Worm (Caenorhabditis elegans): ENCODE results near the gene T23B5.3.
A peak's percentile ranks its signal among the peaks of the same experiment; 100 is the strongest.

T23B5.3 gene

ce11 chrIV:12689292-12689691 is 822 bp downstream of the T23B5.3 start:
- TF ChIP-seq nhr-28 (tag; optimal IDR thresholded peaks at IDR 0.05) (no peak), mdt-29 (GFP tag; IDR thresholded peaks at IDR 0.05) (no peak), skn-1 (tag; optimal IDR thresholded peaks at IDR 0.05) (no peak), Y48G9A.11 (GFP tag; IDR thresholded peaks at IDR 0.05) (no peak), attf-4 (tag; optimal IDR thresholded peaks at IDR 0.05) (no peak), set-16 (GFP tag; IDR thresholded peaks at IDR 0.05) (no peak), hif-1 (tag; optimal IDR thresholded peaks at IDR 0.05) (no peak), hmg-1.1 (GFP tag; IDR thresholded peaks at IDR 0.05) (no peak), lin-13 (GFP tag; optimal IDR thresholded peaks at IDR 0.05) (no peak), spr-1 (tag; optimal IDR thresholded peaks at IDR 0.05) (no peak), cey-2 (tag; optimal IDR thresholded peaks at IDR 0.05; ENCODE audit: borderline replicate concordance, insufficient read depth) (no peak), fkh-10 (GFP tag; optimal IDR thresholded peaks at IDR 0.05) (no peak), hlh-30 (tag; optimal IDR thresholded peaks at IDR 0.05; ENCODE audit: insufficient read depth) (no peak), dmd-8 (GFP tag; IDR thresholded peaks at IDR 0.05) (no peak), ztf-11 (tag; optimal IDR thresholded peaks at IDR 0.05) (no peak), sdz-12 (GFP tag; optimal IDR thresholded peaks at IDR 0.05) (no peak)

ce11 chrIV:12689709-12690142 is 1.3 kb downstream of the T23B5.3 start:
- TF ChIP-seq mdl-1 (tag; optimal IDR thresholded peaks at IDR 0.05) (peak in 1 of 2 experiments; percentile 50), set-16 (GFP tag; IDR thresholded peaks at IDR 0.05) (no peak), aly-2 (tag; optimal IDR thresholded peaks at IDR 0.05) (no peak), nhr-28 (tag; optimal IDR thresholded peaks at IDR 0.05) (peak; percentile 88), hlh-30 (tag; optimal IDR thresholded peaks at IDR 0.05; ENCODE audit: insufficient read depth) (peak; percentile 54), ztf-11 (tag; optimal IDR thresholded peaks at IDR 0.05) (no peak), aha-1 (tag) (no peak), ceh-20 (GFP tag; IDR thresholded peaks at IDR 0.05) (0 out of 2 replicates have a peak, but pooled peaks have one; percentile 19), nhr-41 (GFP tag; IDR thresholded peaks at IDR 0.05) (peak; percentile 99), spr-1 (tag; optimal IDR thresholded peaks at IDR 0.05) (no peak), Y5F2A.4 (GFP tag; optimal IDR thresholded peaks at IDR 0.05) (no peak), F44E2.7 (GFP tag; IDR thresholded peaks at IDR 0.05) (no peak), unc-62 (GFP tag; optimal IDR thresholded peaks at IDR 0.05 in 1 of 2) (peak in 1 of 2 experiments; percentile 5), unc-62 (tag; optimal IDR thresholded peaks at IDR 0.05) (no peak), sdz-12 (GFP tag; optimal IDR thresholded peaks at IDR 0.05) (no peak), dve-1 (tag; optimal IDR thresholded peaks at IDR 0.05; ENCODE audit: insufficient read depth) (peak; percentile 81), pqm-1 (tag; optimal IDR thresholded peaks at IDR 0.05) (peak; percentile 95), nhr-48 (tag; optimal IDR thresholded peaks at IDR 0.05) (peak; percentile 90), arid-1 (GFP tag; conservative IDR thresholded peaks at IDR 0.05) (no peak), zag-1 (tag; optimal IDR thresholded peaks at IDR 0.05) (no peak), F26F4.8 (GFP tag; conservative IDR thresholded peaks at IDR 0.05) (no peak), php-3 (GFP tag; IDR thresholded peaks at IDR 0.05) (peak; percentile 90), jun-1 (tag; optimal IDR thresholded peaks at IDR 0.05) (no peak), lsy-2 (tag; optimal IDR thresholded peaks at IDR 0.05) (peak in 1 of 2 experiments; percentile 29), tra-1 (GFP tag; IDR thresholded peaks at IDR 0.05) (peak; percentile 95), nhr-102 (tag; optimal IDR thresholded peaks at IDR 0.05) (peak; percentile 76), F37D6.2 (tag; optimal IDR thresholded peaks at IDR 0.05) (no peak), dmd-6 (GFP tag; IDR thresholded peaks at IDR 0.05) (peak; percentile 98), daf-16 (GFP tag; optimal IDR thresholded peaks at IDR 0.05) (peak in 1 of 2 experiments; percentile 57), daf-16 (tag; optimal IDR thresholded peaks at IDR 0.05) (peak; percentile 73), zip-2 (tag; optimal IDR thresholded peaks at IDR 0.05) (no peak), mes-2 (tag; optimal IDR thresholded peaks at IDR 0.05; ENCODE audit: poor library complexity, severe bottlenecking) (peak; percentile 40), lin-1 (GFP tag; IDR thresholded peaks at IDR 0.05) (peak; percentile 81), lin-29 (GFP tag; IDR thresholded peaks at IDR 0.05) (no peak), snpc-1.2 (GFP tag; IDR thresholded peaks at IDR 0.05) (no peak), ztf-7 (tag; optimal IDR thresholded peaks at IDR 0.05) (no peak), hif-1 (tag; optimal IDR thresholded peaks at IDR 0.05) (no peak), nhr-77 (tag; optimal IDR thresholded peaks at IDR 0.05) (peak; percentile 61), mxl-3 (GFP tag; optimal IDR thresholded peaks at IDR 0.05) (peak; percentile 53), unc-130 (GFP tag; optimal IDR thresholded peaks at IDR 0.05) (no peak), lir-3 (tag; optimal IDR thresholded peaks at IDR 0.05) (no peak)
